Worm (Caenorhabditis elegans) whole organism, L3 larva: ENCODE measurements around the gene K11D12.11.

ENCODE experiments used
- ama-1 ChIP-seq: fragments of 150-350 bp; optimal IDR thresholded peaks from 2 replicates; lab custom pipeline; 2018
- ceh-16 ChIP-seq: sonication (generic microtip); optimal IDR thresholded peaks from 2 replicates; lab custom pipeline; 2017; ENCODE audit warnings: missing biosample characterization, missing genetic modification characterization
- ceh-9 ChIP-seq: sonication (generic microtip); optimal IDR thresholded peaks from 2 replicates; lab custom pipeline; 2018; ENCODE audit warnings: missing biosample characterization, missing genetic modification characterization
- elt-2 ChIP-seq: sonication (generic microtip); optimal IDR thresholded peaks from 2 replicates; lab custom pipeline; 2016; ENCODE audit warnings: missing genetic modification reagents, mild to moderate bottlenecking, missing genetic modification characterization, missing compliant biosample characterization
- nhr-11 ChIP-seq: fragments of 150-350 bp; optimal IDR thresholded peaks from 2 replicates; lab custom pipeline; 2014; ENCODE audit warnings: missing biosample characterization, missing genetic modification characterization
- nhr-25 ChIP-seq: sonication (generic microtip); optimal IDR thresholded peaks from 2 replicates; lab custom pipeline; 2017; ENCODE audit warnings: missing biosample characterization, missing genetic modification characterization
- nhr-43 ChIP-seq: sonication (generic microtip); optimal IDR thresholded peaks from 2 replicates; lab custom pipeline; 2016; ENCODE audit warnings: mild to moderate bottlenecking, missing genetic modification characterization, missing compliant biosample characterization; ENCODE audit not compliant: poor library complexity, severe bottlenecking
- pha-4 ChIP-seq: fragments of 150-350 bp; optimal IDR thresholded peaks from 2 replicates; lab custom pipeline; 2014; ENCODE audit warnings: missing biosample characterization, missing genetic modification reagents, missing genetic modification characterization
- pqm-1 ChIP-seq: fragments of 150-350 bp; optimal IDR thresholded peaks from 2 replicates; lab custom pipeline; 2017; ENCODE audit warnings: missing biosample characterization, missing genetic modification characterization, inconsistent platforms
- skn-1 ChIP-seq: fragments of 150-350 bp; optimal IDR thresholded peaks from 2 replicates; lab custom pipeline; 2014; ENCODE audit warnings: missing biosample characterization, missing genetic modification characterization
- snpc-4 ChIP-seq: fragments of 150-350 bp; optimal IDR thresholded peaks from 2 replicates; lab custom pipeline; 2014; ENCODE audit warnings: missing biosample characterization, missing genetic modification characterization

- peak; percentile 27 for TF ChIP-seq pqm-1 (tag; lab: Kevin White, UChicago)
- TF ChIP-seq ceh-16 (tag; lab: Kevin White, UChicago): no peak
- TF ChIP-seq ama-1: no peak
- no peak for TF ChIP-seq nhr-25 (tag; lab: Kevin White, UChicago)
- no peak for TF ChIP-seq skn-1 (tag; lab: Kevin White, UChicago)
- no peak for TF ChIP-seq snpc-4 (tag; lab: Kevin White, UChicago)
- no peak for TF ChIP-seq nhr-11 (tag; lab: Kevin White, UChicago)
- peak; percentile 57 for TF ChIP-seq elt-2
- TF ChIP-seq pha-4 (tag; lab: Kevin White, UChicago): no peak
- TF ChIP-seq nhr-43 (tag; lab: Kevin White, UChicago): no peak
- no peak for TF ChIP-seq ceh-9 (tag; lab: Kevin White, UChicago)
Observed at ce11 chrV:5000406-5000805, 39.0 kb downstream of the K11D12.11 start, which contains the start of gene ugt-7.
